Fruit fly (Drosophila melanogaster) whole organism, larva: ENCODE results near the gene CAH3.
A peak's percentile ranks its signal among the peaks of the same experiment; 100 is the strongest.

Source experiments
- noc ChIP-seq: fragments of 200-800 bp; sonication (Bioruptor generic); optimal IDR thresholded peaks from 3 replicates; lab custom pipeline; 2019; ENCODE audit warnings: missing biosample characterization, mild to moderate bottlenecking, missing genetic modification characterization, moderate library complexity

CAH3 gene

DNA sequence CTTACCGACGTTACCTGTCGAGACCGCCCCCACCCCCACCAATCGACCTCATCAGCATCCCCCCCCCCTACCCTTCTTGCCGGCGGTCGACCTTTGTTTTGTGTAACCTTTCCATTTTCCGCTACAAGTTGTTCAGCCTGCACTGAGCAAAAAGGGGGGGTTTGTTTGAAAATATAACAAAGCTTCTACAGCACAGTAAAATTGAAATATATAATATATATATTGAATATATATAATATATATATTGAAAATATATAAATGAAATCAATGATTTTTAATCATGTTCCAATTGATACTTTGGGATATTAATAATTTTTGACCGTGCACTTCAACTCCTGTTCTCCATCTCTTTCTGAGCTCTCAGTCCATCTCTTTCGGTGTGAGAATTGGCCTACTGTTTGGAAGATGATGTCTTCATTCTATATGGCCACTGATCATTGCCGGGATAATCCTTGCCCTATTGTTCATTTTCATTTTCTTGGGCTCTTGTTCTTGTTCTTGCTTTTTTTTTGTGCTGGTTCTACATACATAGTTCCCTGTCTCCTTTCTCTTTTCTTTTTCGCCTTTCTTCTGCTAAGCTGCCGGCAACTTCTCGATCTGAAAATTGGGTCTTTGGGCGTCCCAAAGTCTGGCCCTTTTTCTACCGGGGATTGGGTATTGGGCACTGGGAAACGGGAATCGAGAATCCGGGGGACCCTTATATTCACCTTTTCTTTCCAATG lies 15.3 kb upstream of the CAH3 start:
- TF ChIP-seq noc (tag; lab: Kevin White, UChicago), result no peak

DNA sequence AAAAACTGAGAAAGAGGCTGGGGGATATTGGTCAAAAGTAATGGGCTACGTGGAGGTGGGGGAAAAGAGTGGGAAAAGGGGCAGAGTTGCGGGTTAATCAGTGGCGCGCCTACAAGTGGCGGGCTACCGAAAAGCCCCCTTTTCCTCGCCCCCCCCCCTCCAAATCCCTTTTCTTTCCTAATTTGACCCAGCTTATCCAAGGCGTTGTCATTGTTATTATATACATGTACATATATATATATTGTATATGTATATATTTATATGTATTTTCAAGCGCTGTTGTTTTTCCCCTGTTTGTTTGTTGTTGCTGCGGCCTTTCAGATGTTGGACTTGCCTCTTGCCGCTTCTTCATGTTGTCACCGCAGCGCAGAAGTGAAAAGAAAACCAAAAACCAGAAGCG lies 14.0 kb upstream of the CAH3 start:
- TF ChIP-seq noc (tag; lab: Kevin White, UChicago), result no peak

DNA sequence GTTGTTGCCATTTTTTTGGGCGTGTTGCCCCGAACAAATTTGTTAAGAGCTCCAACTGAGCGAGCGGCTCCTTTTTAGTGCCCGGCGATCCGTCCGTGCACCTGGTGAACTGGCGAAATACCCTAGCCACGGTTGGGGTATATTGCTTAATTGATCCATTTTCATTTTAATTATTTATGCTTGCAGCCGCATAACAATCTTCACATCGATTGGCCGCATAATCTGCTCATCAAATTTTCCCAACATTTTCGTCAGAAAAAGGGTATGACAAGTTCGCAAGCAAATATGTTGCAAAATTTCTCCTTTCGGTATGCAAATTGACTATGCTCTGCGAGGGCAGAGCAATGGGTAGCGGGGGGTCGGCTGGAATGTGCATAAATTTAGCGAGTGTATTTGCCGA lies 13.3 kb upstream of the CAH3 start:
- no peak for TF ChIP-seq noc (tag; lab: Kevin White, UChicago)

DNA sequence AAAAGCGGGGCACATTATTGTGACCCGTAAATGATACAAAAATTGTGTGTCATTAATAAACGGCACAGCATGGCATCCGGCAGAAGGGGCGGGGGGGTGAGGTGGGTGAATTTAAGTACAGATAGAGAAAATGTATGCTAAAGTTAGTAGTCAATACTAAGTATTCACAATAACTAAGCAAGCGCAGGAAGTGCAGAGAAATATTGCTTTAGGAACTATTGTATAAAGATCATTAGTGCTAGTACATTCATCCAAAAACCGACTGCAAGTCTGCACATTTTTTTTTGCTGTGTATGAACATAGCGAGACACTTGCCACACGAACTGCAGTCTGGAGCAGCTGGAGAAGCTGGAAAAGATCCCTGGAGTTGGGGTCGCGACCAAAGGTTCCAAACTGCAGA lies 11.6 kb upstream of the CAH3 start:
- TF ChIP-seq noc (tag; lab: Kevin White, UChicago), result no peak

DNA sequence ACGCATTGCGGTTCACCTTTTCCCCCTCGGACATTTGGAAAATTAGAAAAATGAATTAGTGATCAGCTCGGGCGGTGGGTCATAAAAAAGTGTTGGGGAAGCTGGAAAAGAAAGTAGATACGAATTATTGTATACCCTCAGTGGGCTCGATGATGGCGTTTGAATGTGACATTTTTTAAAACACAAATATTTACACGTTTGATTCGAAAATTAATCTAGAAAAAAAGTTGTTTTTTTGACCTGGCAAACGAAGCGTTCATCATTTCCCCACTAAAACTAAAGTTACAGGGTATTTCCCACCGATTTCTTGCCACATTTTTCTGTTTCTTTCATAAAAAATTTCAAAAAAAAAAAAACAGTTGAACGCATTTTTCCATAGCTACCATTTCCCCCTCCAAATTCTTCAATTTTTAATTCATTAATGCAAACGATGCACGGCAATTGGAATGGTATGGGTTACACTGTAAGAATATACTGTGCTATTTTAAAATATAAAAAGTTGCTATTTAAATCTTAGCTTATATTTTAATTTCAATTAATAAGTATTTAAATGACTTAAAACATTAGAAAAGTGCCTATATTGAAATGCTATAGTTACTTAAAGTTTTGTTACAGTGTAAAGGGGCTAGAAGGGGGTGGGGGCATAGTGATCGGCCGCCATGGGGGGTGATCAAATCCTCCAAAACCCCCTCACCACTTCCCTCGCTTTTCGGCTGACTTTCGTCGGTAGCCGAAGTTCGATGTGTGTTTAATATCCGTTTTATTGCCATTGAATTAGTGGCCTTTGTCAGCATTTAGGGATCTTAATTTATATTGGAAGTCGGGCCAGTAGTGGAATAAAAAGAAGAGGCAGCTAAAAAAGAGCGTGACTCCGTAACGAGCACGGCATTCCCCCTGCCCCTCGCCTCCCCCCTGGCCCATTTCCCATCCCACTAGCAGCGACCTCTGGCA lies 9.4 kb upstream of the CAH3 start:
- no peak for TF ChIP-seq noc (tag; lab: Kevin White, UChicago)

DNA sequence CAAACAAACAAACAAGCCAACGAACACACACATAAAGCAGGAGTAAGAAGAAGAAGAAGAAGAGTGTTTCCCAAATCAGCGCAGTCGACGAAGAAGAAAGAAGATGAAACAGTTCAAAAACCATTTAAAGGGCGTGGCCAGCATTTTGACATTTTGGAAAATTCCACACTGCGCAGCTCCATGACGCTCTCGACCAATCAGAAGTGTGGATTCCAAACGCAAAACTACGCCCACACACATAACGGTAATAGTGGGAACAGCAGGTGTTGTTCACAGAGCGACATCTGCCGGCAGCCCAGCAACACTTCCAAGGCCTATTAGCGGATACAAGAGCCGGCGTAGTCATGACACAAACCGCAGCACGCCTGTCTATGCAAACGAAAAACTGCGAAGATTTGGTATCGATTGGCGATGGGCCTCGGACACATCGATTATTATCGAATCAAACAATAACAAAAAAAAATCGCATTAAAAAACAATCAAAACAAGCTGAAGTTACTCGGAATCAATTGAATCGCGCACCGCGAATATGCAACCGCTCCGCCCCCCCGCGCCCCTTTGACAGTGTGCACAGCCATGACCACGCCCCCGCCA lies 4.3 kb upstream of the CAH3 start, which contains the start of gene Rubicon:
Rubicon (plus strand) TSS at position 433 of the 594 bp plus-strand sequence.
- no peak for TF ChIP-seq noc (tag; lab: Kevin White, UChicago)

DNA sequence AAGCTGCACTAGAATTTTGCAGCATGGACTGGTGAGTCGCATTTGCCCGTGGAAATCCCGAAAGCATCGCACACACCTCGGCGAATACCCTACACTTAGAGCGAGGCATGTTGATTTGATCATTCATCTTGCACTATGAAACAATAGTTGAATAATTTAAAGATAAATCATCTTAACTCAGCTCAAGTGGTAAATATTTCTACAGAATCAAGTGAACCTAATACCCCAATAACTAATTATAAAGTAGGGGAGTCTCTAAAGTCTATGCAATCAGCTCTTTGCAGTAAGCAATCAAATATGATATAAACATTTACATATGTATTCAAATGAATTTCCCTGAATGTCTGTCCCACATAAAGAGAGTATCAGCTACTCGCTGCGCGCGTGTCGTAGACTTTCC lies 3.6 kb upstream of the CAH3 start:
- no peak for TF ChIP-seq noc (tag; lab: Kevin White, UChicago)

DNA sequence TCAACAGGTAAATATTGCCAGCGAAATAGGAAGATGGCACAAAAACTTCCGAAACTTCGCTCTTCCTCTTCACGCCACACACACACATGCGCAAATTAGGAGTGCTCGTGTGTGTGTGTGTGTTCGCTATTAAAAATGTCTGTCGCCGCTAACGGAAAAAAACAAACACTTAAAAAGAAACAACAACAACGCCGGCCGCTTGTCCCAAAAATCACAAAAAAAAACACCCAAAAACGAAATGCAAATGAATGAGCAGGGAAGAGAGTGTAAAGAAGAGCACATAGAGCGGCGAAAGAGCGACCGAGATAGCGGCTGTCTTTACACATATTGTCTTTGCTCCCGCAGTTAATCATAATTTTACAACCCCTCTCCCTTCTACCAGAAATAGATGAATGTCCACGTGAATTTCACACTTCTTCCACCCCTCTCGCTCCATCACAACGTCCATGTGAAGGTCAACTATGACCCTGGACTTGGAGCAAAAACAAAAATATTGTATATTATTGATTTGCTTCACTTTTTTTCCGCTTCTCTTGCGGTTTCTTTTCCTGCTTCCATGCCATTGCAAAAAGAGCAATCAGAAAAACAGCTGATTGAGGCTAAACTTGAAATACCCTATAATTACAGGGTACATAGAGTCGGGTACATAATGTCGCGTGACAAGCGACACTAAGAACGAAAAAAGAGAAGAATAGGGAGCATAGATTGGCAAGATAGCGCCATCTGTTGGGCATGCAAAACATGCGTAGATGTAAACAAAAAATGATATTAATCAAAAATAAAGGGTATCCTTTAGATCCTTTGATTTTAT lies 975 bp downstream of the CAH3 start:
- TF ChIP-seq noc (tag; lab: Kevin White, UChicago), result no peak

DNA sequence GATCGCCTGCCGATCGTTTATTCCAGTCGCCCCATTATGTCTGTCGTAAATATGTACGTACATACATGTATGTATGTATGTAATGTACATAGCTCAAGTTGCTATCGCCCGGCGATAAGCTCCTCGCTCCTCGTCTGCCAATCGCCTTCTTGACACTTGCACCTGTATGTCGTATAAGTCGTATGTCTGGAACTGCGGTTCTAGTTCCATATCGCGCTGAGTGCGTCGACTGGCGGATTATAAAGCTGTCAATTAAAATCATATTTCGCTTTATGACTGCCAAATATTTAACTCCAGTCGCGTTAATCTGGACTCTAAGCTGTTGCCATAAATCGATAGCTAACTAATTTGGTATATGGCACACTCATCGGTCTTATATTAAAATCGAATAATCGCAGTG lies 4.3 kb downstream of the CAH3 start:
- peak; percentile 92 for TF ChIP-seq noc (tag; lab: Kevin White, UChicago)

DNA sequence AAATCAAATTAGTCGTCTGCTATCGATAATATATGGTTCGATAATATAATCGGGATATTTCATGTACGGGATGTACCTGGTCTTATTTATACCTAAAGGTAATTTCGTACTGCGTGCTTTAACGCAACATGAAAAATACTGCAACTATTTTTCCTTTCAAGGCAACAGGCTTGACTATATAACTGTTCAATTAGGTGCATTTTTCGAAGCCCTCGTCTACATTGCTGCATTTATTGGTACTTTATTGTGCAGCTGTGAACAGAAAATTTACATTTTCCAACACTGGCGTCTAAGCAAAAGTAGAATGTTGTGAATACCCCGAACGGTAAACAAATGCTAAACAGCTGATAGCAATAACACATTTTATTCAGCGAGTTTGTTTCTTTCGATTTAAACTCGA lies 9.0 kb downstream of the CAH3 start, which contains the start of the genes Ppt1 and Ogg1:
Ppt1 (minus strand) TSS at position 225 of the 400 bp plus-strand sequence.
Ogg1 (plus strand) TSS at position 325 of the 400 bp plus-strand sequence.
- TF ChIP-seq noc (tag; lab: Kevin White, UChicago), result peak; percentile 50

DNA sequence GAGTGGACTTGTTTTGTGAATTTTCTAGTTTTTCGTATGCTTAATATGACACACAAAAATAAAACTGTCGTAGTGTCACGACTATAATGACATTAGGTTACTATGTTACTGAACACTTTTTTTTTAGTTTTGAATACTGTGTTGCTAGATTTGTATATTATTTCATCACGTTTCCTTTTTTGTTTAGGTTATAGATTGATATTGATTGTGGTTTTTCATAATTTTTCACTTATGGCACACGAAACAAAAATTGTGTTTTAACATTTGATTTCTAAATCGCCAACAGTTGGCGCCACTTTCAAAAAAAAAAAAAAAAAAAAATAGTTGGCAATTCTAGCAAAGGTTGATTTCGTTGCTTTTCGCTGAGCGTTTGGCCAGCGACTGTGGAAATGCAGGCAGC lies 12.5 kb downstream of the CAH3 start, which contains the start of gene CG11294:
CG11294 (minus strand) TSS at position 101 of the 400 bp plus-strand sequence.
- TF ChIP-seq noc (tag; lab: Kevin White, UChicago), result no peak

DNA sequence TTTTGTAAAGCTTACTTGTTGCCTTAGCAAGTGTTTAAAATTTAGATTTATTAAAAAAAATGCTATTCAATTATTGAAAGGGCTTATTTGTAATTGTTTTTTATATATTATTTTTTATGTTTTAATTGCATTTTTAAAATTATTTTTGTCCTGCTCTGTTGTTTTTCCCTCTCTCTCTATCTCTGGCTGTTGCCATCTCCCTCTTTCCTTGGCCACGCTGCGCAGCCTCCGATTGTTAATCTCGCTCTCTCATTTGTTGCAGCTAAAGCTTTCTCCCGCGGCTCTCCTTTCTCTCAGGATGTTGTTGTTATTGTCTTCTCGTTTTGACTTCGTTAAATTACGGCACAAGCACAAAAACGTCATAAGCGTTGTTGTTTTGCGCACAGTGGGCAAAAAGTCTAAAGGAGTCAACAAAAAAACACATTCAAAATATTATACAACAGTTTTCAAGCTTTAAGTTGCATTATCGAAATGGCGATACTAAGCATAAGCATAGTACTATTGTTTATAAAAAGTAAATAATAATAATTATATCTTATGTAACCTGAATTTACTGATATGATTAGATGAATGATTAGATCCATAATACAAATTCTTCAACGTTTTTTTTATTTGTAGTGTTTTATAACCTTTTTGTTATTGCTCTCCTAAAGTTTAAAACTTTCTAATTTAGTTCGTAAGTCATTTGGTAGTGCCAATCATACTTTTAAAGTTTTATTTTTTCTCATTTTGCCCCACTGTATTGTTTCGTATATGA lies 13.2 kb downstream of the CAH3 start:
- no peak for TF ChIP-seq noc (tag; lab: Kevin White, UChicago)

DNA sequence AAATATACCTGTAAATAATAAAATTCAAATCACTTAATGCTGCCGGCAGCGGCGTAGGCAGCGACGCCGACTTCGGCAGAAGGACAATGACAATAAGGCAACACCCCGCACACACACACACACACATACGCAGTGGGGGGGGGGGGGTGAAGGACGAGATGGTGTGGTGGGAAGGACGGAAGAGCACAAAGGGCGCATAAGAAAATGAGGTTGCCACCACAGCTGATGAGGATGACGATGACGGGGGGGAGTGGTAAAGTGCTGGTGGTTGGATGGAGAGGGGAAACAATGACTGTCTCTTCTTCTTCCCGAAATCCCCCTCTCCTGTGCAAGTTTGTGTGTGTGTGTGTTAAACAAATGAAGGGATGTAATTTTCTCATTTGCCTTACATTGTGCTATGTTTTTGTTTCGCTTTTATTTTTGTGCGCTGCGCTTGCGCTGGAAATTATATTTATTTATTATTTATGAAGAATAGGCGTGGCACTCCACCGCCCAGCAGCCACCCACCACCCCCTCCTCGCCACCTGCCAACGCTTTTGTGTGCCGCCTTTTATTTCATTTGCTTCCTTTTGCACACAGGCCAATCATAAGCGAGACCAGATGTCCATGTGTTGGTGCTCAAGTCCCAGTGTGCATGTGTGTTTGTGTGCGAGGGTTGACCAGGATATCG lies 13.9 kb downstream of the CAH3 start:
- TF ChIP-seq noc (tag; lab: Kevin White, UChicago), result no peak
